Worm (Caenorhabditis elegans): ENCODE data around the gene srx-130.
A peak's percentile ranks its signal among the peaks of the same experiment; 100 is the strongest.

srx-130 gene

DNA sequence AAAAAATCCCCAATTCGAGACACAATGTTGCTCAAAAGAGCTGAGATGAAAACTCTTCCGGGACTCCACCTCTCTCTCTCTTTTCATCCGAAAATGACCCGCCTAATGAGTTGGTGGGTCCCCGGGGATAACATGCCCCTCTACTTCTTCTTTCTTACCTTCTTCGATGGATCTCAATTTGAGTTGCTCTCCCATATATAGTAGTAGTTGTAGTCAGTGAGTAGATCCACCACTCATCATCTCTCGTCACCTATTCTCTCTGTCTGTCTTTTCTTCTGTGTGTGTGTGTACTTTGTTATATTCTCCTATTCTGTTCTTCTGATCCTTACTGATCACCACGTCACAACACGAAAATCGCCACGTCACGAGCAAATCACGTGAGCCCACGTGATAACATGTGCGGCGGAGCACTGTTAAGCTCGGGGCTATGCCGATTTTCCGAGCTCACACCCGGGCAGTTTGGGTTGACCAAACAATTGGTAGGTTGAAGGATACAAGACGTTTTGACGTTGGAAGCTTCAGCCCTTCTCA lies 46.9 kb upstream of the srx-130 start, which contains the start of gene twk-32 (continued):
- TF ChIP-seq nhr-237 (tag; optimal IDR thresholded peaks at IDR 0.05) (no peak), tag-97 (GFP tag; IDR thresholded peaks at IDR 0.05) (no peak), Y5F2A.4 (GFP tag; optimal IDR thresholded peaks at IDR 0.05) (no peak), nhr-48 (tag; optimal IDR thresholded peaks at IDR 0.05) (no peak), lin-13 (GFP tag; optimal IDR thresholded peaks at IDR 0.05) (no peak), nhr-102 (tag; optimal IDR thresholded peaks at IDR 0.05) (no peak), D1046.2 (GFP tag; IDR thresholded peaks at IDR 0.05) (no peak), lin-29 (GFP tag; IDR thresholded peaks at IDR 0.05) (no peak), attf-4 (tag; optimal IDR thresholded peaks at IDR 0.05) (no peak), nhr-42 (GFP tag; IDR thresholded peaks at IDR 0.05) (no peak), nhr-111 (GFP tag; optimal IDR thresholded peaks at IDR 0.05) (no peak), dmd-9 (GFP tag; IDR thresholded peaks at IDR 0.05) (0 out of 2 replicates have a peak, but pooled peaks have one; percentile 18), ceh-82 (tag; optimal IDR thresholded peaks at IDR 0.05) (no peak), Y75B8A.6 (GFP tag; IDR thresholded peaks at IDR 0.05) (no peak), F26F4.8 (GFP tag; conservative IDR thresholded peaks at IDR 0.05) (no peak), sdz-12 (GFP tag; optimal IDR thresholded peaks at IDR 0.05) (no peak), mxl-2 (GFP tag; conservative IDR thresholded peaks at IDR 0.05) (no peak), php-3 (GFP tag; IDR thresholded peaks at IDR 0.05) (no peak), gei-8 (GFP tag; optimal IDR thresholded peaks at IDR 0.05) (no peak), unc-62 (GFP tag; optimal IDR thresholded peaks at IDR 0.05 in 1 of 2) (peak in 1 of 2 experiments; percentile 83), unc-62 (tag; optimal IDR thresholded peaks at IDR 0.05) (no peak), R02D3.7 (tag; optimal IDR thresholded peaks at IDR 0.05) (no peak), mxl-3 (GFP tag; optimal IDR thresholded peaks at IDR 0.05) (no peak), unc-39 (tag; optimal IDR thresholded peaks at IDR 0.05) (no peak), daf-16 (GFP tag; optimal IDR thresholded peaks at IDR 0.05) (no peak), daf-16 (tag; optimal IDR thresholded peaks at IDR 0.05) (no peak), mdt-29 (GFP tag; IDR thresholded peaks at IDR 0.05) (no peak), zag-1 (tag; optimal IDR thresholded peaks at IDR 0.05) (no peak), dmd-6 (GFP tag; IDR thresholded peaks at IDR 0.05) (no peak), cey-2 (tag; optimal IDR thresholded peaks at IDR 0.05; ENCODE audit: borderline replicate concordance, insufficient read depth) (no peak), hlh-11 (tag; optimal IDR thresholded peaks at IDR 0.05) (peak; percentile 35), F10B5.3 (tag; optimal IDR thresholded peaks at IDR 0.05) (no peak), ZK337.2 (GFP tag; IDR thresholded peaks at IDR 0.05) (no peak), hmg-1.1 (GFP tag; IDR thresholded peaks at IDR 0.05) (0 out of 2 replicates have a peak, but pooled peaks have one; percentile 23), lin-38 (GFP tag; IDR thresholded peaks at IDR 0.05) (no peak; the same call in 1 of the 2 replicates), spr-3 (GFP tag; optimal IDR thresholded peaks at IDR 0.05) (no peak), nhr-41 (GFP tag; IDR thresholded peaks at IDR 0.05) (no peak), lsy-2 (tag; optimal IDR thresholded peaks at IDR 0.05) (no peak), spr-1 (tag; optimal IDR thresholded peaks at IDR 0.05) (no peak), hlh-30 (tag; optimal IDR thresholded peaks at IDR 0.05; ENCODE audit: insufficient read depth) (peak; percentile 70), pqm-1 (tag; optimal IDR thresholded peaks at IDR 0.05) (no peak), arid-1 (GFP tag; conservative IDR thresholded peaks at IDR 0.05) (no peak), F44E2.7 (GFP tag; IDR thresholded peaks at IDR 0.05) (no peak), tra-1 (GFP tag; IDR thresholded peaks at IDR 0.05) (no peak), F49E8.2 (tag; optimal IDR thresholded peaks at IDR 0.05; ENCODE audit: borderline replicate concordance) (no peak), mep-1 (tag; optimal IDR thresholded peaks at IDR 0.05) (peak; percentile 19), ama-1 (optimal IDR thresholded peaks at IDR 0.05) (peak; percentile 68), ctbp-1 (GFP tag; IDR thresholded peaks at IDR 0.05) (no peak), snpc-1.2 (GFP tag; IDR thresholded peaks at IDR 0.05) (no peak), ztf-11 (tag; optimal IDR thresholded peaks at IDR 0.05) (no peak), nhr-25 (tag; optimal IDR thresholded peaks at IDR 0.05; ENCODE audit: borderline replicate concordance, insufficient read depth) (no peak)

All from whole organism, L4 larva.